Fruit fly (Drosophila melanogaster) whole organism, embryonic: ENCODE measurements around the gene puf.

Experiments used
- Bgb ChIP-seq: fragments of 200-800 bp; sonication (Bioruptor generic); IDR thresholded peaks from 2 replicates; pipeline ENCODE4 v1.3.6; 2022; ENCODE audit warnings: missing biosample characterization, missing genetic modification characterization; ENCODE audit not compliant: partially characterized antibody
- CG10543 ChIP-seq: fragments of 200-800 bp; sonication (Bioruptor generic); optimal IDR thresholded peaks from 3 replicates; lab custom pipeline; 2017; ENCODE audit warnings: missing biosample characterization, mild to moderate bottlenecking, missing genetic modification characterization, moderate library complexity
- CG12391 ChIP-seq: fragments of 200-800 bp; sonication (Bioruptor generic); optimal IDR thresholded peaks from 3 replicates; lab custom pipeline; 2018; ENCODE audit warnings: missing biosample characterization, mild to moderate bottlenecking, missing genetic modification characterization, moderate library complexity
- CG12769 ChIP-seq: fragments of 200-800 bp; sonication (Bioruptor generic); optimal IDR thresholded peaks from 2 replicates; lab custom pipeline; 2019; ENCODE audit warnings: missing biosample characterization, mild to moderate bottlenecking, missing genetic modification characterization, moderate library complexity
- CG13287 ChIP-seq: fragments of 200-800 bp; sonication (Bioruptor generic); IDR thresholded peaks from 2 replicates; pipeline ENCODE4 v1.3.6; 2022; ENCODE audit warnings: missing biosample characterization, missing genetic modification characterization; ENCODE audit not compliant: partially characterized antibody
- CG1529 ChIP-seq: fragments of 200-800 bp; sonication (Bioruptor generic); optimal IDR thresholded peaks from 3 replicates; lab custom pipeline; 2018; ENCODE audit warnings: missing biosample characterization, missing genetic modification characterization
- CG15514 ChIP-seq: fragments of 200-800 bp; sonication (Bioruptor generic); optimal IDR thresholded peaks from 3 replicates; lab custom pipeline; 2017; ENCODE audit warnings: missing biosample characterization, missing genetic modification characterization, mild to moderate bottlenecking, moderate library complexity, missing genetic modification reagents
- CG18599 ChIP-seq: fragments of 200-800 bp; sonication (Bioruptor generic); optimal IDR thresholded peaks from 3 replicates; lab custom pipeline; 2017; ENCODE audit warnings: missing biosample characterization, missing genetic modification characterization, mild to moderate bottlenecking, moderate library complexity, missing genetic modification reagents
- CG2120 ChIP-seq: fragments of 200-800 bp; sonication (Bioruptor generic); optimal IDR thresholded peaks from 3 replicates; lab custom pipeline; 2016; ENCODE audit warnings: missing biosample characterization, missing genetic modification characterization
- CG31441 ChIP-seq: fragments of 200-800 bp; sonication (Bioruptor generic); IDR thresholded peaks from 2 replicates; pipeline ENCODE4 v1.3.6; 2022; ENCODE audit warnings: missing biosample characterization, missing genetic modification characterization
- CG32532 ChIP-seq: fragments of 200-800 bp; sonication (Bioruptor generic); IDR thresholded peaks from 2 replicates; pipeline ENCODE4 v1.3.6; 2022; ENCODE audit warnings: missing biosample characterization, missing genetic modification characterization
- CG34224 ChIP-seq: fragments of 200-800 bp; sonication (Bioruptor generic); IDR thresholded peaks from 3 replicates; pipeline ENCODE4 v1.3.6; 2022; ENCODE audit warnings: missing biosample characterization, missing genetic modification characterization; ENCODE audit not compliant: partially characterized antibody
- CG34376 ChIP-seq: fragments of 200-800 bp; sonication (Bioruptor generic); optimal IDR thresholded peaks from 2 replicates; lab custom pipeline; 2018; ENCODE audit warnings: missing biosample characterization, mild to moderate bottlenecking, missing genetic modification characterization
- CG43689 ChIP-seq: fragments of 200-800 bp; sonication (Bioruptor generic); IDR thresholded peaks from 2 replicates; pipeline ENCODE4 v1.3.6; 2022; ENCODE audit warnings: missing biosample characterization, missing genetic modification characterization
- CG4854 ChIP-seq: fragments of 200-800 bp; sonication (Bioruptor generic); optimal IDR thresholded peaks from 2 replicates; lab custom pipeline; 2016; ENCODE audit warnings: missing biosample characterization, missing genetic modification characterization, inconsistent platforms
- CG6765 ChIP-seq: fragments of 200-800 bp; sonication (Bioruptor generic); optimal IDR thresholded peaks from 3 replicates; lab custom pipeline; 2017; ENCODE audit warnings: missing biosample characterization, mild to moderate bottlenecking, missing genetic modification characterization
- CG8359 ChIP-seq: fragments of 200-800 bp; sonication (Bioruptor generic); optimal IDR thresholded peaks from 2 replicates; lab custom pipeline; 2017; ENCODE audit warnings: missing biosample characterization, mild to moderate bottlenecking, missing genetic modification characterization, borderline replicate concordance
- CG8478 ChIP-seq: fragments of >200 bp; optimal IDR thresholded peaks from 2 replicates; lab custom pipeline; 2018
- CHES-1-like ChIP-seq: fragments of 200-800 bp; sonication (Bioruptor generic); optimal IDR thresholded peaks from 2 replicates; lab custom pipeline; 2016; ENCODE audit warnings: missing biosample characterization, missing genetic modification characterization
- CTCF ChIP-seq: fragments of 200-800 bp; sonication (Bioruptor generic); optimal IDR thresholded peaks from 2 replicates; lab custom pipeline; 2017; ENCODE audit warnings: missing biosample characterization, mild to moderate bottlenecking, missing genetic modification characterization, moderate library complexity
- Dbx ChIP-seq: fragments of 200-800 bp; sonication (Bioruptor generic); IDR thresholded peaks from 3 replicates; pipeline ENCODE4 v1.3.6; 2022; ENCODE audit warnings: missing biosample characterization, missing genetic modification characterization
- E2f2 ChIP-seq: fragments of 200-800 bp; sonication (Bioruptor generic); IDR thresholded peaks from 2 replicates; pipeline ENCODE4 v1.3.6; 2022; ENCODE audit warnings: missing biosample characterization, missing genetic modification characterization
- Fer1 ChIP-seq: fragments of 200-800 bp; sonication (Bioruptor generic); optimal IDR thresholded peaks from 2 replicates; lab custom pipeline; 2017; ENCODE audit warnings: missing biosample characterization, mild to moderate bottlenecking, missing genetic modification characterization
- HmgD ChIP-seq: fragments of 200-800 bp; sonication (Bioruptor generic); optimal IDR thresholded peaks from 3 replicates; lab custom pipeline; 2016; ENCODE audit warnings: missing biosample characterization, missing genetic modification characterization
- MESR4 ChIP-seq: fragments of 200-800 bp; sonication (Bioruptor generic); optimal IDR thresholded peaks from 2 replicates; lab custom pipeline; 2018; ENCODE audit warnings: missing biosample characterization, mild to moderate bottlenecking, missing genetic modification characterization, moderate library complexity
- Mrtf ChIP-seq: fragments of 200-800 bp; sonication (Bioruptor generic); IDR thresholded peaks from 3 replicates; pipeline ENCODE4 v1.3.6; 2022; ENCODE audit warnings: missing biosample characterization, missing genetic modification characterization
- NC2α ChIP-seq: fragments of 200-800 bp; sonication (Bioruptor generic); optimal IDR thresholded peaks from 2 replicates; lab custom pipeline; 2016; ENCODE audit warnings: missing biosample characterization, missing genetic modification characterization
- Pdp1 ChIP-seq, 2 experiments: fragments of 200-800 bp; sonication (Bioruptor generic); optimal IDR thresholded peaks; 3 replicates each; lab custom pipeline; 2016; ENCODE audit warnings: missing biosample characterization in 2 of 2, missing genetic modification characterization in 2 of 2, mild to moderate bottlenecking in 1 of 2, moderate library complexity in 1 of 2
- Trl ChIP-seq, 3 experiments: fragments of >200 bp in 2 of 3; fragments of 200-800 bp in 1 of 3; sonication (Bioruptor generic) in 1 of 3; optimal IDR thresholded peaks; 2 replicates in 1 of 3; 3 replicates in 2 of 3; lab custom pipeline; 2016 to 2017; ENCODE audit warnings: missing biosample characterization in 1 of 3, missing genetic modification characterization in 1 of 3
- YL-1 ChIP-seq: fragments of 200-800 bp; sonication (Bioruptor generic); optimal IDR thresholded peaks from 3 replicates; lab custom pipeline; 2017; ENCODE audit warnings: missing biosample characterization, mild to moderate bottlenecking, missing genetic modification characterization
- bbx ChIP-seq: fragments of 200-800 bp; sonication (Bioruptor generic); IDR thresholded peaks from 2 replicates; pipeline ENCODE4 v1.3.6; 2022; ENCODE audit warnings: missing biosample characterization, missing genetic modification characterization; ENCODE audit not compliant: partially characterized antibody
- cg ChIP-seq: fragments of 200-800 bp; sonication (Bioruptor generic); optimal IDR thresholded peaks from 3 replicates; lab custom pipeline; 2019; ENCODE audit warnings: missing biosample characterization, mild to moderate bottlenecking, missing genetic modification characterization, moderate library complexity
- chinmo ChIP-seq: fragments of 200-800 bp; sonication (Bioruptor generic); IDR thresholded peaks from 4 replicates; pipeline ENCODE4 v1.3.6; 2022; ENCODE audit warnings: missing biosample characterization, missing genetic modification characterization; ENCODE audit not compliant: partially characterized antibody
- corto ChIP-seq: fragments of 200-800 bp; sonication (Bioruptor generic); optimal IDR thresholded peaks from 2 replicates; lab custom pipeline; 2016; ENCODE audit warnings: missing biosample characterization, mild to moderate bottlenecking, missing genetic modification characterization, moderate library complexity
- cwo ChIP-seq: fragments of 200-800 bp; sonication (Bioruptor generic); optimal IDR thresholded peaks from 3 replicates; lab custom pipeline; 2017; ENCODE audit warnings: missing biosample characterization, missing genetic modification characterization, mild to moderate bottlenecking, moderate library complexity, missing genetic modification reagents
- gcm ChIP-seq: fragments of 200-800 bp; sonication (Bioruptor generic); optimal IDR thresholded peaks from 2 replicates; lab custom pipeline; 2019; ENCODE audit warnings: missing biosample characterization, mild to moderate bottlenecking, missing genetic modification characterization, moderate library complexity
- hbn ChIP-seq: fragments of 200-800 bp; sonication (Bioruptor generic); IDR thresholded peaks from 2 replicates; pipeline ENCODE4 v1.3.6; 2022; ENCODE audit warnings: missing biosample characterization, missing genetic modification characterization; ENCODE audit not compliant: partially characterized antibody
- hkb ChIP-seq, 2 experiments: fragments of 200-800 bp in 1 of 2; fragments of >200 bp in 1 of 2; sonication (Bioruptor generic) in 1 of 2; IDR thresholded peaks in 1 of 2; optimal IDR thresholded peaks in 1 of 2; 2 replicates each; pipeline versions ENCODE4 v1.3.6 to Lab custom; 2017 to 2022; ENCODE audit warnings: missing biosample characterization in 1 of 2, missing genetic modification characterization in 1 of 2
- lilli ChIP-seq: fragments of 200-800 bp; sonication (Bioruptor generic); optimal IDR thresholded peaks from 3 replicates; lab custom pipeline; 2016; ENCODE audit warnings: missing biosample characterization, missing genetic modification characterization
- mam ChIP-seq: fragments of 200-800 bp; sonication (Bioruptor generic); optimal IDR thresholded peaks from 3 replicates; lab custom pipeline; 2016; ENCODE audit warnings: missing biosample characterization, missing genetic modification characterization
- mirr ChIP-seq: fragments of 200-800 bp; sonication (Bioruptor generic); optimal IDR thresholded peaks from 3 replicates; lab custom pipeline; 2018; ENCODE audit warnings: missing biosample characterization, mild to moderate bottlenecking, missing genetic modification characterization
- phol ChIP-seq: fragments of 200-800 bp; sonication (Bioruptor generic); optimal IDR thresholded peaks from 3 replicates; lab custom pipeline; 2018; ENCODE audit warnings: missing biosample characterization, mild to moderate bottlenecking, missing genetic modification characterization, moderate library complexity
- ranshi ChIP-seq: fragments of 200-800 bp; sonication (Bioruptor generic); IDR thresholded peaks from 2 replicates; pipeline ENCODE4 v1.3.6; 2022; ENCODE audit warnings: missing biosample characterization, missing genetic modification characterization
- schlank ChIP-seq: fragments of 200-800 bp; sonication (Bioruptor generic); optimal IDR thresholded peaks from 2 replicates; lab custom pipeline; 2018; ENCODE audit warnings: missing biosample characterization, mild to moderate bottlenecking, missing genetic modification characterization
- scrt ChIP-seq: fragments of 200-800 bp; sonication (Bioruptor generic); optimal IDR thresholded peaks from 2 replicates; lab custom pipeline; 2018; ENCODE audit warnings: missing biosample characterization, mild to moderate bottlenecking, missing genetic modification characterization, moderate library complexity
- sisA ChIP-seq: fragments of 200-800 bp; sonication (Bioruptor generic); IDR thresholded peaks from 2 replicates; pipeline ENCODE4 v1.3.6; 2022; ENCODE audit warnings: missing biosample characterization, missing genetic modification characterization
- sqz ChIP-seq: fragments of 200-800 bp; sonication (Bioruptor generic); optimal IDR thresholded peaks from 3 replicates; lab custom pipeline; 2018; ENCODE audit warnings: missing biosample characterization, mild to moderate bottlenecking, missing genetic modification characterization
- ttk ChIP-seq: fragments of 200-800 bp; sonication (Bioruptor generic); IDR thresholded peaks from 2 replicates; pipeline ENCODE4 v2.1.2; 2022; ENCODE audit warnings: missing biosample characterization, missing genetic modification characterization
- vvl ChIP-seq: fragments of 200-800 bp; sonication (Bioruptor generic); IDR thresholded peaks from 2 replicates; pipeline ENCODE4 v1.3.6; 2022; ENCODE audit warnings: missing biosample characterization, missing genetic modification characterization

Gene puf

DNA sequence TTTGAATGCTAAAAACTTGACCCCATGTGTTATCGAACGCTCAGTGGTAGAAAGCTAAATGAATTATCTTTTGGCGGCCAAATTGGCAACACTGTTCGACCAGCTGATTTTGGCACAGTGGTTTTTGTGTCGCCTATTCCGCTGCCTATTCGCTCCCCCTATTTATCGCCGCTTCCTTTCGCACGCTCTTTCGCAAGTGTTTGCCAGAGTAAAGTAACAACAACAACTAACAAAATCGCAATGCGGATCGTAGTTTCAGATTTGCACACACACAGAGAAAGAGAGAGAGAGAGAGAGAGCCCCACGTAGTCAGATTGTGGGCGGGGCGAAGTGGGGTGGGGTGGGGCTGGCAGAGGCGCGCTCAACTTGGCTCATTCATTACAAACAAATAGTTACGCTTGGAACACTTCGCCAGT, 1.2 kb upstream of the puf start (continued):
- TF ChIP-seq Mrtf (GFP tag; lab: Robert Waterston, UW) (no peak), CG31441 (no peak), CHES-1-like (no peak), lilli (GFP tag; lab: Kevin White, UChicago) (peak; percentile 36), chinmo (GFP tag; lab: Robert Waterston, UW) (peak; percentile 27; the same call in 1 of the 4 replicates), Trl (optimal IDR thresholded peaks at IDR 0.05; lab: Kevin White, UChicago) (peak in 1 of 2 experiments; percentile 70), Trl (GFP tag; optimal IDR thresholded peaks at IDR 0.05; lab: Kevin White, UChicago) (no peak), HmgD (GFP tag; lab: Kevin White, UChicago) (no peak), Dbx (GFP tag; lab: Robert Waterston, UW) (peak; percentile 61; the same call in 2 of the 3 replicates), CG34224 (GFP tag; lab: Robert Waterston, UW) (peak; percentile 57), scrt (GFP tag; lab: Kevin White, UChicago) (no peak), CG32532 (GFP tag; lab: Robert Waterston, UW) (peak; percentile 39; the same call in 1 of the 2 replicates), bbx (GFP tag; lab: Robert Waterston, UW) (no peak), CG43689 (GFP tag; lab: Robert Waterston, UW) (no peak), hkb (optimal IDR thresholded peaks at IDR 0.05; lab: Kevin White, UChicago) (no peak), hkb (GFP tag; IDR thresholded peaks at IDR 0.05; lab: Robert Waterston, UW) (0 out of 2 replicates have a peak, but pooled peaks have one; percentile 16), CTCF (GFP tag; lab: Kevin White, UChicago) (no peak), hbn (GFP tag; lab: Robert Waterston, UW) (no peak), CG34376 (GFP tag; lab: Kevin White, UChicago) (peak; percentile 59), mirr (peak; percentile 32), CG8359 (no peak), schlank (tag; lab: Kevin White, UChicago) (no peak), phol (tag; lab: Kevin White, UChicago) (no peak), CG15514 (GFP tag; lab: Kevin White, UChicago) (peak; percentile 60), corto (GFP tag; lab: Kevin White, UChicago) (no peak), CG10543 (GFP tag; lab: Kevin White, UChicago) (peak; percentile 53), NC2α (GFP tag; lab: Kevin White, UChicago) (no peak), CG12769 (tag; lab: Kevin White, UChicago) (no peak), CG13287 (peak; percentile 55), sqz (GFP tag; lab: Kevin White, UChicago) (no peak), Pdp1 (GFP tag; optimal IDR thresholded peaks at IDR 0.05; lab: Kevin White, UChicago) (no peak), Fer1 (GFP tag; lab: Kevin White, UChicago) (peak; percentile 66), CG12391 (tag; lab: Kevin White, UChicago) (no peak), CG18599 (GFP tag; lab: Kevin White, UChicago) (peak; percentile 47), cg (peak; percentile 61), CG6765 (GFP tag; lab: Kevin White, UChicago) (peak; percentile 8), Bgb (GFP tag; lab: Robert Waterston, UW) (peak; percentile 57; the same call in 1 of the 2 replicates), CG1529 (GFP tag; lab: Kevin White, UChicago) (no peak), E2f2 (GFP tag; lab: Robert Waterston, UW) (0 out of 2 replicates have a peak, but pooled peaks have one; percentile 25), ranshi (GFP tag; lab: Robert Waterston, UW) (0 out of 2 replicates have a peak, but pooled peaks have one; percentile 16), mam (GFP tag; lab: Kevin White, UChicago) (peak; percentile 4), ttk (GFP tag; lab: Robert Waterston, UW) (no peak), CG2120 (GFP tag; lab: Kevin White, UChicago) (peak; percentile 53), vvl (GFP tag; lab: Robert Waterston, UW) (no peak), sisA (no peak), YL-1 (GFP tag; lab: Kevin White, UChicago) (peak; percentile 5), MESR4 (GFP tag; lab: Kevin White, UChicago) (peak; percentile 8), CG8478 (lab: Kevin White, UChicago) (no peak), gcm (GFP tag; lab: Kevin White, UChicago) (no peak), cwo (GFP tag; lab: Kevin White, UChicago) (no peak), CG4854 (GFP tag; lab: Kevin White, UChicago) (no peak)
